Worm (Caenorhabditis elegans) whole organism, L2 larva: ENCODE results near the gene srx-23.

Experiments used
- lin-11 ChIP-seq: fragments of 150-350 bp; sonication (generic microtip); optimal IDR thresholded peaks from 2 replicates; lab custom pipeline; 2014; ENCODE audit warnings: missing biosample characterization, missing genetic modification characterization, inconsistent platforms, mixed read lengths
- nhr-11 ChIP-seq: fragments of 150-350 bp; optimal IDR thresholded peaks from 2 replicates; lab custom pipeline; 2014; ENCODE audit warnings: missing biosample characterization, missing genetic modification characterization
- nhr-23 ChIP-seq: fragments of 150-350 bp; optimal IDR thresholded peaks from 2 replicates; lab custom pipeline; 2014; ENCODE audit warnings: missing biosample characterization, missing genetic modification reagents, missing genetic modification characterization
- snpc-4 ChIP-seq: fragments of 150-350 bp; optimal IDR thresholded peaks from 2 replicates; lab custom pipeline; 2014; ENCODE audit warnings: missing biosample characterization, missing genetic modification characterization
- unc-39 ChIP-seq: fragments of 150-350 bp; optimal IDR thresholded peaks from 2 replicates; lab custom pipeline; 2014; ENCODE audit warnings: missing biosample characterization, missing genetic modification characterization

ce11 chrV:723895-724352 is 41.8 kb downstream of the srx-23 start, which contains the start of gene fbxb-72:
- no peak for TF ChIP-seq unc-39
- no peak for TF ChIP-seq nhr-23 (tag; lab: Kevin White, UChicago)
- TF ChIP-seq nhr-11 (tag; lab: Kevin White, UChicago) = no peak
- TF ChIP-seq snpc-4 = peak; percentile 37
- no peak for TF ChIP-seq lin-11 (tag; lab: Kevin White, UChicago)
